Fruit fly (Drosophila melanogaster): Measurements from ENCODE around the gene EMC3.

EMC3 gene

dm6 chr2L:10749607-10750467 lies 17.6 kb upstream of the EMC3 start:
- no peak for TF ChIP-seq noc (tag; optimal IDR thresholded peaks at IDR 0.05)

dm6 chr2L:10748218-10748617 lies 16.0 kb upstream of the EMC3 start:
- TF ChIP-seq noc (tag; optimal IDR thresholded peaks at IDR 0.05), result no peak

- TF ChIP-seq noc (tag; optimal IDR thresholded peaks at IDR 0.05), result no peak
These were observed 11.5 kb upstream of the EMC3 start, which contains the start of gene CG6729 for dm6 chr2L:10743714-10744113. CG6729 (minus strand) TSS chr2L:10743935.

dm6 chr2L:10736993-10737756 lies 5.0 kb upstream of the EMC3 start, which contains the start of the genes Vha16-5 and CG12299:
Vha16-5 (minus strand) TSS chr2L:10737043.
CG12299 (plus strand) TSS chr2L:10737345.
- no peak for TF ChIP-seq noc (tag; optimal IDR thresholded peaks at IDR 0.05)

- no peak for TF ChIP-seq noc (tag; optimal IDR thresholded peaks at IDR 0.05)
These were observed 3.7 kb upstream of the EMC3 start, which contains the start of gene Nup107 for dm6 chr2L:10735923-10736322. Nup107 (minus strand) TSS chr2L:10736071.

- TF ChIP-seq noc (tag; optimal IDR thresholded peaks at IDR 0.05), result no peak
These were observed 2.3 kb downstream of the EMC3 start, which contains the start of gene CG17118 for dm6 chr2L:10729955-10730354. CG17118 (plus strand) TSS chr2L:10730255.

dm6 chr2L:10728751-10729150 lies 3.5 kb downstream of the EMC3 start, which contains the start of gene CG6443:
CG6443 (plus strand) TSS chr2L:10728978.
- no peak for TF ChIP-seq noc (tag; optimal IDR thresholded peaks at IDR 0.05)

dm6 chr2L:10723903-10724302 lies 8.3 kb downstream of the EMC3 start, which contains the start of gene CG6431:
CG6431 (plus strand) TSS chr2L:10724203.
- TF ChIP-seq noc (tag; optimal IDR thresholded peaks at IDR 0.05), result no peak

dm6 chr2L:10721535-10721934 lies 10.7 kb downstream of the EMC3 start:
- no peak for TF ChIP-seq noc (tag; optimal IDR thresholded peaks at IDR 0.05)

dm6 chr2L:10711221-10711620 lies 21.0 kb downstream of the EMC3 start:
- no peak for TF ChIP-seq noc (tag; optimal IDR thresholded peaks at IDR 0.05)

dm6 chr2L:10709353-10709752 lies 22.9 kb downstream of the EMC3 start, which contains the start of gene Lip2:
Lip2 (minus strand) TSS chr2L:10709453.
- TF ChIP-seq noc (tag; optimal IDR thresholded peaks at IDR 0.05), result no peak

- TF ChIP-seq noc (tag; optimal IDR thresholded peaks at IDR 0.05), result no peak
These were observed 24.1 kb downstream of the EMC3 start for dm6 chr2L:10708089-10708488.

dm6 chr2L:10706267-10706666 lies 26.0 kb downstream of the EMC3 start:
- no peak for TF ChIP-seq noc (tag; optimal IDR thresholded peaks at IDR 0.05)

- TF ChIP-seq noc (tag; optimal IDR thresholded peaks at IDR 0.05), result no peak
These were observed 27.8 kb downstream of the EMC3 start for dm6 chr2L:10704425-10704824.

dm6 chr2L:10703281-10703680 lies 28.9 kb downstream of the EMC3 start, which contains the start of gene CG6415:
CG6415 (plus strand) TSS chr2L:10703621.
- peak; percentile 92 for TF ChIP-seq noc (tag; optimal IDR thresholded peaks at IDR 0.05)

- TF ChIP-seq noc (tag; optimal IDR thresholded peaks at IDR 0.05), result no peak
These were observed 30.6 kb downstream of the EMC3 start, which contains the start of gene Lip1 for dm6 chr2L:10701499-10702062. Lip1 (minus strand) TSS chr2L:10701544.
